Worm (Caenorhabditis elegans) whole organism, L3 larva: ENCODE data around the gene upb-1.

Experiments used
- aly-2 ChIP-seq: fragments of 150-350 bp; optimal IDR thresholded peaks from 2 replicates; lab custom pipeline; 2014; ENCODE audit warnings: missing biosample characterization, missing genetic modification characterization
- ceh-82 ChIP-seq: fragments of 150-350 bp; optimal IDR thresholded peaks from 2 replicates; lab custom pipeline; 2014; ENCODE audit warnings: missing biosample characterization, missing genetic modification characterization
- ceh-9 ChIP-seq: sonication (generic microtip); optimal IDR thresholded peaks from 2 replicates; lab custom pipeline; 2018; ENCODE audit warnings: missing biosample characterization, missing genetic modification characterization
- elt-2 ChIP-seq: sonication (generic microtip); optimal IDR thresholded peaks from 2 replicates; lab custom pipeline; 2016; ENCODE audit warnings: missing genetic modification reagents, mild to moderate bottlenecking, missing genetic modification characterization, missing compliant biosample characterization
- fkh-10 ChIP-seq: sonication (generic microtip); optimal IDR thresholded peaks from 2 replicates; lab custom pipeline; 2017; ENCODE audit warnings: missing biosample characterization, missing genetic modification reagents, missing genetic modification characterization
- fos-1 ChIP-seq: fragments of 150-350 bp; optimal IDR thresholded peaks from 2 replicates; lab custom pipeline; 2014; ENCODE audit warnings: missing biosample characterization, missing genetic modification characterization
- lin-15B ChIP-seq: fragments of 150-350 bp; optimal IDR thresholded peaks from 2 replicates; lab custom pipeline; 2014; ENCODE audit warnings: missing biosample characterization, missing genetic modification characterization
- nhr-12 ChIP-seq: fragments of 150-350 bp; optimal IDR thresholded peaks from 2 replicates; lab custom pipeline; 2014; ENCODE audit warnings: missing biosample characterization, missing genetic modification characterization
- nhr-237 ChIP-seq: fragments of 150-350 bp; optimal IDR thresholded peaks from 2 replicates; lab custom pipeline; 2014; ENCODE audit warnings: missing biosample characterization, missing genetic modification characterization
- pqm-1 ChIP-seq: fragments of 150-350 bp; optimal IDR thresholded peaks from 2 replicates; lab custom pipeline; 2017; ENCODE audit warnings: missing biosample characterization, missing genetic modification characterization, inconsistent platforms
- skn-1 ChIP-seq: fragments of 150-350 bp; optimal IDR thresholded peaks from 2 replicates; lab custom pipeline; 2014; ENCODE audit warnings: missing biosample characterization, missing genetic modification characterization
- snpc-4 ChIP-seq: fragments of 150-350 bp; optimal IDR thresholded peaks from 2 replicates; lab custom pipeline; 2014; ENCODE audit warnings: missing biosample characterization, missing genetic modification characterization
- unc-62 ChIP-seq: fragments of 150-350 bp; sonication (generic microtip); optimal IDR thresholded peaks from 4 replicates; lab custom pipeline; 2014; ENCODE audit warnings: missing biosample characterization, missing genetic modification reagents, missing genetic modification characterization
- ztf-11 ChIP-seq: fragments of 150-350 bp; optimal IDR thresholded peaks from 2 replicates; lab custom pipeline; 2014; ENCODE audit warnings: missing biosample characterization, missing genetic modification characterization

ce11 chrII:6252707-6253106, 37.2 kb downstream of the upb-1 start:
- TF ChIP-seq snpc-4 (tag; lab: Kevin White, UChicago) (no peak), nhr-12 (tag; lab: Kevin White, UChicago) (no peak), ceh-82 (tag; lab: Kevin White, UChicago) (no peak), pqm-1 (tag; lab: Kevin White, UChicago) (no peak), unc-62 (GFP tag; lab: Kevin White, UChicago) (no peak), fos-1 (tag; lab: Kevin White, UChicago) (no peak), ztf-11 (tag; lab: Kevin White, UChicago) (no peak), aly-2 (tag; lab: Kevin White, UChicago) (peak; percentile 14), ceh-9 (tag; lab: Kevin White, UChicago) (no peak), nhr-237 (tag; lab: Kevin White, UChicago) (no peak), elt-2 (no peak), lin-15B (tag; lab: Kevin White, UChicago) (no peak), fkh-10 (GFP tag; lab: Kevin White, UChicago) (no peak), skn-1 (tag; lab: Kevin White, UChicago) (no peak)
